Worm (Caenorhabditis elegans) whole organism, L4/young adult: ENCODE measurements around the gene R09E10.1.

ENCODE experiments used
- W03F9.2 ChIP-seq: fragments of 150-350 bp; optimal IDR thresholded peaks from 2 replicates; lab custom pipeline; 2014; ENCODE audit warnings: missing biosample characterization, missing genetic modification characterization
- dao-5 ChIP-seq: sonication (generic microtip); optimal IDR thresholded peaks from 2 replicates; lab custom pipeline; 2016; ENCODE audit warnings: missing genotype, missing genetic modification characterization, moderate library complexity, missing compliant biosample characterization
- him-1 ChIP-seq: sonication (generic microtip); optimal IDR thresholded peaks from 2 replicates; lab custom pipeline; 2016; ENCODE audit warnings: missing genotype, missing genetic modification reagents, missing genetic modification characterization, missing compliant biosample characterization

ce11 chrIV:10345990-10346389 is 23.4 kb upstream of the R09E10.1 start:
- TF ChIP-seq W03F9.2 (peak; percentile 7), him-1 (tag; lab: Kevin White, UChicago) (peak; percentile 32), dao-5 (tag; lab: Kevin White, UChicago) (no peak)
